Fruit fly (Drosophila melanogaster) whole organism, adult: Measurements from ENCODE around the gene Sdhaf3.

Experiments
- Mnt ChIP-seq: fragments of 200-800 bp; sonication (Bioruptor generic); optimal IDR thresholded peaks from 2 replicates; lab custom pipeline; 2016; ENCODE audit warnings: missing biosample characterization, mild to moderate bottlenecking, missing genetic modification characterization
- cic ChIP-seq: fragments of 200-800 bp; sonication (Bioruptor generic); optimal IDR thresholded peaks from 2 replicates; lab custom pipeline; 2017; ENCODE audit warnings: missing biosample characterization, mild to moderate bottlenecking, missing genetic modification characterization, moderate library complexity

DNA sequence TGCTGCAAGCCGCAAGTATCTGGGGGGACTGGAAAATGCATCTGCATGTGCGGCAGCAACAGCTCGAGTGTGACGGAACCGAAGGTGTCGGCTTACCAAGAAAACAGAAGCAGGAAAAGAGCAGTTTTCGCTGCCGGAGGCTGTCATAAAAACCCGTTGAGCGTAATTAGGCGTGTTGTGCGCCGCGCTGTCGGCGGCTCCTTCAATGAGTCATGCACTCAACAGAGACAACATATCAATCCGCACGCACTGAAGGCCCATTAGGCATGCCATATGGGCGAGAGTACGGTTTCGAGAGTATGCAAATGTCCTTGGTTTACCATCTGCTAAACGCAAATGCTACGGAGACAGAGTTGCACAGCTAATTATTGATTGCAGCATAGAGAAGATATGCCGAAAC, 46.2 kb upstream of the Sdhaf3 start:
- TF ChIP-seq cic (GFP tag; lab: Kevin White, UChicago), result no peak
- no peak for TF ChIP-seq Mnt (GFP tag; lab: Kevin White, UChicago)
